Fruit fly (Drosophila melanogaster): ENCODE data around the gene CG10920.

Gene CG10920

dm6 chrX:7888386-7889024 lies 34.5 kb upstream of the CG10920 start, which contains the start of gene Acat1 (continued):
- peak; percentile 49; the same call in 1 of the 2 replicates for TF ChIP-seq E2f2 (GFP tag; IDR thresholded peaks at IDR 0.05)
- peak; percentile 46 for TF ChIP-seq Hmx (GFP tag; optimal IDR thresholded peaks at IDR 0.05)
- TF ChIP-seq Ets97D (GFP tag; optimal IDR thresholded peaks at IDR 0.05): peak; percentile 53
- TF ChIP-seq BEAF-32 (GFP tag; optimal IDR thresholded peaks at IDR 0.05): peak; percentile 57
- no peak for TF ChIP-seq Sox100B (GFP tag; optimal IDR thresholded peaks at IDR 0.05)
- peak; percentile 27; the same call in 1 of the 2 replicates for TF ChIP-seq sens-2 (GFP tag; IDR thresholded peaks at IDR 0.05)
- TF ChIP-seq zfh2 (GFP tag; optimal IDR thresholded peaks at IDR 0.05): peak; percentile 77
- TF ChIP-seq gcm (GFP tag; optimal IDR thresholded peaks at IDR 0.05): peak; percentile 8
- TF ChIP-seq CG13775 (GFP tag; optimal IDR thresholded peaks at IDR 0.05): peak; percentile 47
- peak; percentile 56 for TF ChIP-seq ind (GFP tag; optimal IDR thresholded peaks at IDR 0.05)
- TF ChIP-seq NC2β (GFP tag; optimal IDR thresholded peaks at IDR 0.05): peak; percentile 38
- TF ChIP-seq ci (GFP tag; IDR thresholded peaks at IDR 0.05): peak; percentile 76
- TF ChIP-seq crp (GFP tag; optimal IDR thresholded peaks at IDR 0.05): peak; percentile 11 to 83
- peak; percentile 18 for TF ChIP-seq Ssrp (tag; optimal IDR thresholded peaks at IDR 0.05)
- peak; percentile 2 for TF ChIP-seq maf-S (GFP tag; optimal IDR thresholded peaks at IDR 0.05)
- TF ChIP-seq ro (GFP tag; IDR thresholded peaks at IDR 0.05): no peak
- peak; percentile 33 for TF ChIP-seq Side (GFP tag; optimal IDR thresholded peaks at IDR 0.05)
- TF ChIP-seq CG17328 (GFP tag; IDR thresholded peaks at IDR 0.05): peak; percentile 62
- TF ChIP-seq esg (GFP tag; conservative IDR thresholded peaks at IDR 0.05): peak; percentile 28; the same call in 1 of the 2 replicates
- TF ChIP-seq slou (GFP tag; optimal IDR thresholded peaks at IDR 0.05): no peak
- peak; percentile 43 for TF ChIP-seq ems (GFP tag; optimal IDR thresholded peaks at IDR 0.05)
- TF ChIP-seq CG12942 (GFP tag; optimal IDR thresholded peaks at IDR 0.05): peak; percentile 12
- peak; percentile 22; the same call in 1 of the 3 replicates for TF ChIP-seq Dbx (GFP tag; IDR thresholded peaks at IDR 0.05)
- no peak for TF ChIP-seq Eip74EF (GFP tag; optimal IDR thresholded peaks at IDR 0.05)
- TF ChIP-seq yki (optimal IDR thresholded peaks at IDR 0.05): no peak
- peak; percentile 18 for TF ChIP-seq en (GFP tag; optimal IDR thresholded peaks at IDR 0.05)
- TF ChIP-seq exex (tag; optimal IDR thresholded peaks at IDR 0.05): peak; percentile 12
- peak; percentile 44 for TF ChIP-seq CG10209 (GFP tag; optimal IDR thresholded peaks at IDR 0.05)
- peak; percentile 66 for TF ChIP-seq nmo (GFP tag; optimal IDR thresholded peaks at IDR 0.05)
- TF ChIP-seq CG11456 (GFP tag; IDR thresholded peaks at IDR 0.05): peak; percentile 72; the same call in 2 of the 3 replicates
- TF ChIP-seq dan (GFP tag; IDR thresholded peaks at IDR 0.05): no peak
- 0 out of 2 replicates have a peak, but pooled peaks have one; percentile 29 for TF ChIP-seq sna (GFP tag; IDR thresholded peaks at IDR 0.05; ENCODE audit: partially characterized antibody)
- TF ChIP-seq CG14441 (GFP tag; IDR thresholded peaks at IDR 0.05): peak; percentile 58
- TF ChIP-seq MBD-R2 (GFP tag; IDR thresholded peaks at IDR 0.05): peak; percentile 60; the same call in 1 of the 2 replicates
- no peak for TF ChIP-seq CG5180 (GFP tag; optimal IDR thresholded peaks at IDR 0.05)
- peak; percentile 22; the same call in 1 of the 2 replicates for TF ChIP-seq E2f1 (GFP tag; IDR thresholded peaks at IDR 0.05)
- peak; percentile 53; the same call in 1 of the 2 replicates for TF ChIP-seq sob (GFP tag; IDR thresholded peaks at IDR 0.05)
- peak; percentile 24; the same call in 1 of the 2 replicates for TF ChIP-seq ttk (GFP tag; IDR thresholded peaks at IDR 0.05)
- TF ChIP-seq zen (tag; optimal IDR thresholded peaks at IDR 0.05): peak; percentile 34
- peak; percentile 15 for TF ChIP-seq CG18619 (GFP tag; optimal IDR thresholded peaks at IDR 0.05)
- TF ChIP-seq kni (GFP tag; optimal IDR thresholded peaks at IDR 0.05): no peak
- no peak for TF ChIP-seq Poxn (GFP tag; IDR thresholded peaks at IDR 0.05)
- TF ChIP-seq Dll (GFP tag; IDR thresholded peaks at IDR 0.05; ENCODE audit: partially characterized antibody): peak; percentile 61; the same call in 3 of the 4 replicates
- peak; percentile 47; the same call in 1 of the 2 replicates for TF ChIP-seq Awh (GFP tag; IDR thresholded peaks at IDR 0.05)
- peak; percentile 44 for TF ChIP-seq CG1602 (GFP tag; optimal IDR thresholded peaks at IDR 0.05)
- peak; percentile 40 for TF ChIP-seq tio (GFP tag; optimal IDR thresholded peaks at IDR 0.05)
- no peak for TF ChIP-seq D19B (GFP tag; optimal IDR thresholded peaks at IDR 0.05)
- TF ChIP-seq Aef1 (GFP tag; IDR thresholded peaks at IDR 0.05): 0 out of 3 replicates have a peak, but pooled peaks have one; percentile 16
- TF ChIP-seq ara (GFP tag; IDR thresholded peaks at IDR 0.05): peak; percentile 38; the same call in 1 of the 2 replicates
